Worm (Caenorhabditis elegans) whole organism, young adult: Measurements from ENCODE around the gene frm-8.

ENCODE experiments used
- B0019.2 ChIP-seq: fragments of 200-800 bp; sonication (Bioruptor generic); conservative IDR thresholded peaks from 2 replicates; pipeline ENCODE4 v1.3.6; 2022; ENCODE audit warnings: missing genetic modification reagents, missing genetic modification characterization, missing compliant biosample characterization
- B0035.1 ChIP-seq: sonication (generic microtip); optimal IDR thresholded peaks from 2 replicates; lab custom pipeline; 2016; ENCODE audit warnings: missing genetic modification characterization, mild to moderate bottlenecking, missing compliant biosample characterization, missing genotype, missing genetic modification reagents
- B0261.1 ChIP-seq: sonication (generic microtip); optimal IDR thresholded peaks from 2 replicates; lab custom pipeline; 2016; ENCODE audit warnings: mild to moderate bottlenecking, missing genetic modification characterization, moderate library complexity, missing compliant biosample characterization
- C06A6.2 ChIP-seq: fragments of 200-800 bp; sonication (Bioruptor generic); conservative IDR thresholded peaks from 2 replicates; pipeline ENCODE4 v1.3.6; 2022; ENCODE audit warnings: missing genetic modification characterization, missing compliant biosample characterization
- C17E4.6 ChIP-seq: fragments of 200-800 bp; sonication (Bioruptor generic); IDR thresholded peaks from 2 replicates; pipeline ENCODE4 v1.3.6; 2022; ENCODE audit warnings: missing genetic modification reagents, missing genetic modification characterization, missing compliant biosample characterization
- F10E7.11 ChIP-seq: sonication (generic microtip); optimal IDR thresholded peaks from 2 replicates; lab custom pipeline; 2017; ENCODE audit warnings: mild to moderate bottlenecking, missing genetic modification characterization, moderate library complexity, missing compliant biosample characterization
- F33H1.4 ChIP-seq: fragments of 200-800 bp; sonication (Bioruptor generic); IDR thresholded peaks from 2 replicates; pipeline ENCODE4 v1.3.6; 2022; ENCODE audit warnings: missing genetic modification reagents, missing genetic modification characterization, missing compliant biosample characterization
- F49E8.2 ChIP-seq: sonication (generic microtip); optimal IDR thresholded peaks from 3 replicates; lab custom pipeline; 2017; ENCODE audit warnings: missing genetic modification characterization, mild to moderate bottlenecking, missing compliant biosample characterization, antibody characterized with exemption, moderate library complexity; ENCODE audit not compliant: insufficient read depth
- F57A8.1 ChIP-seq: fragments of 200-800 bp; sonication (Bioruptor generic); optimal IDR thresholded peaks from 2 replicates; lab custom pipeline; 2018; ENCODE audit warnings: mild to moderate bottlenecking, missing genetic modification characterization, moderate library complexity, missing compliant biosample characterization
- Y53F4B.3 ChIP-seq: fragments of 200-800 bp; sonication (Bioruptor generic); IDR thresholded peaks from 2 replicates; pipeline ENCODE4 v1.3.6; 2022; ENCODE audit warnings: missing genetic modification reagents, missing genetic modification characterization, missing compliant biosample characterization
- Y95B8A.8 ChIP-seq: fragments of 200-800 bp; sonication (Bioruptor generic); IDR thresholded peaks from 2 replicates; pipeline ENCODE4 v1.3.6; 2022; ENCODE audit warnings: missing genetic modification reagents, missing genetic modification characterization, missing compliant biosample characterization
- aptf-2 ChIP-seq: fragments of 200-800 bp; sonication (Bioruptor generic); conservative IDR thresholded peaks from 2 replicates; pipeline ENCODE4 v1.3.6; 2022; ENCODE audit warnings: missing genetic modification reagents, missing genetic modification characterization, missing compliant biosample characterization
- attf-3 ChIP-seq: fragments of 200-800 bp; sonication (Bioruptor generic); conservative IDR thresholded peaks from 2 replicates; pipeline ENCODE4 v1.3.6; 2022; ENCODE audit warnings: missing genetic modification reagents, missing genetic modification characterization, missing compliant biosample characterization
- attf-6 ChIP-seq: fragments of 200-800 bp; sonication (Bioruptor generic); IDR thresholded peaks from 2 replicates; pipeline ENCODE4 v1.3.6; 2022; ENCODE audit warnings: missing genetic modification reagents, missing genetic modification characterization, missing compliant biosample characterization
- ccch-3 ChIP-seq: fragments of 200-800 bp; sonication (Bioruptor generic); optimal IDR thresholded peaks from 2 replicates; lab custom pipeline; 2018; ENCODE audit warnings: mild to moderate bottlenecking, missing genetic modification characterization, missing compliant biosample characterization
- cebp-1 ChIP-seq, 2 experiments: fragments of 200-800 bp in 1 of 2; sonication (Bioruptor generic) in 1 of 2; sonication (generic microtip) in 1 of 2; IDR thresholded peaks in 1 of 2; optimal IDR thresholded peaks in 1 of 2; 2 replicates each; pipeline versions ENCODE4 v1.3.6 to Lab custom; 2017 to 2022; ENCODE audit warnings: missing compliant biosample characterization in 2 of 2, missing genetic modification characterization in 2 of 2, mild to moderate bottlenecking in 1 of 2, missing genetic modification reagents in 1 of 2, moderate library complexity in 1 of 2
- ceh-40 ChIP-seq: fragments of 200-800 bp; sonication (Bioruptor generic); IDR thresholded peaks from 2 replicates; pipeline ENCODE4 v1.3.6; 2022; ENCODE audit warnings: missing genetic modification characterization, missing compliant biosample characterization
- ceh-79 ChIP-seq: sonication (generic microtip); optimal IDR thresholded peaks from 2 replicates; lab custom pipeline; 2017; ENCODE audit warnings: mild to moderate bottlenecking, missing genetic modification characterization, missing compliant biosample characterization
- chd-7 ChIP-seq: sonication (generic microtip); optimal IDR thresholded peaks from 2 replicates; lab custom pipeline; 2016; ENCODE audit warnings: mild to moderate bottlenecking, missing genetic modification characterization, moderate library complexity, missing compliant biosample characterization
- dox-1 ChIP-seq: fragments of 200-800 bp; sonication (Bioruptor generic); IDR thresholded peaks from 2 replicates; pipeline ENCODE4 v1.3.6; 2022; ENCODE audit warnings: missing genetic modification reagents, missing genetic modification characterization, missing compliant biosample characterization
- efl-1 ChIP-seq: fragments of 150-350 bp; optimal IDR thresholded peaks from 2 replicates; lab custom pipeline; 2014; ENCODE audit warnings: missing biosample characterization, missing genetic modification reagents, missing genetic modification characterization
- egrh-3 ChIP-seq: fragments of 200-800 bp; sonication (Bioruptor generic); IDR thresholded peaks from 2 replicates; pipeline ENCODE4 v1.3.6; 2022; ENCODE audit warnings: missing genetic modification reagents, missing genetic modification characterization, missing compliant biosample characterization
- gei-17 ChIP-seq: fragments of 200-800 bp; sonication (Bioruptor generic); optimal IDR thresholded peaks from 2 replicates; lab custom pipeline; 2018; ENCODE audit warnings: mild to moderate bottlenecking, missing genetic modification characterization, missing compliant biosample characterization
- hlh-12 ChIP-seq: sonication (generic microtip); optimal IDR thresholded peaks from 2 replicates; lab custom pipeline; 2016; ENCODE audit warnings: missing genetic modification characterization, missing compliant biosample characterization
- hlh-26 ChIP-seq: fragments of 200-800 bp; sonication (Bioruptor generic); conservative IDR thresholded peaks from 2 replicates; pipeline ENCODE4 v1.3.6; 2022; ENCODE audit warnings: missing genetic modification reagents, missing genetic modification characterization, missing compliant biosample characterization
- hmg-1.2 ChIP-seq: fragments of 200-800 bp; sonication (Bioruptor generic); IDR thresholded peaks from 2 replicates; pipeline ENCODE4 v1.3.6; 2022; ENCODE audit warnings: missing genetic modification reagents, missing genetic modification characterization, missing compliant biosample characterization
- let-607 ChIP-seq, 2 experiments: fragments of 200-800 bp in 1 of 2; sonication (Bioruptor generic) in 1 of 2; sonication (generic microtip) in 1 of 2; optimal IDR thresholded peaks; 2 replicates each; lab custom pipeline; 2016 to 2018; ENCODE audit warnings: mild to moderate bottlenecking in 2 of 2, missing compliant biosample characterization in 2 of 2, missing genetic modification characterization in 2 of 2, moderate library complexity in 2 of 2, missing genotype in 1 of 2
- lin-35 ChIP-seq, 3 experiments: fragments of 150-350 bp in 2 of 3; sonication (generic microtip) in 1 of 3; optimal IDR thresholded peaks; 2 replicates each; lab custom pipeline; 2014 to 2018; ENCODE audit warnings: missing biosample characterization in 3 of 3, missing genetic modification characterization in 3 of 3, missing genetic modification reagents in 3 of 3
- lsl-1 ChIP-seq: fragments of 200-800 bp; sonication (Bioruptor generic); optimal IDR thresholded peaks from 2 replicates; lab custom pipeline; 2018; ENCODE audit warnings: mild to moderate bottlenecking, missing genetic modification characterization, moderate library complexity, missing compliant biosample characterization
- madf-6 ChIP-seq: fragments of 200-800 bp; sonication (Bioruptor generic); IDR thresholded peaks from 2 replicates; pipeline ENCODE4 v1.3.6; 2022; ENCODE audit warnings: missing genetic modification reagents, missing genetic modification characterization, missing compliant biosample characterization
- mcd-1 ChIP-seq: fragments of 200-800 bp; sonication (Bioruptor generic); IDR thresholded peaks from 2 replicates; pipeline ENCODE4 v1.3.6; 2022; ENCODE audit warnings: missing genetic modification reagents, missing genetic modification characterization, missing compliant biosample characterization
- mel-28 ChIP-seq: sonication (generic microtip); optimal IDR thresholded peaks from 2 replicates; lab custom pipeline; 2016; ENCODE audit warnings: borderline replicate concordance, mild to moderate bottlenecking, missing genetic modification characterization, missing compliant biosample characterization
- nhr-80 ChIP-seq: sonication (generic microtip); optimal IDR thresholded peaks from 2 replicates; lab custom pipeline; 2016; ENCODE audit warnings: missing genetic modification characterization, missing compliant biosample characterization
- pbrm-1 ChIP-seq: fragments of 200-800 bp; sonication (Bioruptor generic); IDR thresholded peaks from 2 replicates; pipeline ENCODE4 v1.3.6; 2022; ENCODE audit warnings: missing genetic modification reagents, missing genetic modification characterization, missing compliant biosample characterization
- rcor-1 ChIP-seq: fragments of 200-800 bp; sonication (Bioruptor generic); IDR thresholded peaks from 2 replicates; pipeline ENCODE4 v1.3.6; 2022; ENCODE audit warnings: missing genetic modification reagents, missing genetic modification characterization, missing compliant biosample characterization
- rpc-1 ChIP-seq, 2 experiments: fragments of 150-350 bp in 1 of 2; sonication (generic microtip) in 1 of 2; optimal IDR thresholded peaks; 2 replicates each; lab custom pipeline; 2014 to 2018; ENCODE audit warnings: missing biosample characterization in 1 of 2, missing genetic modification characterization in 1 of 2, missing genetic modification reagents in 1 of 2, missing genotype in 1 of 2
- sea-2 ChIP-seq: fragments of 200-800 bp; sonication (Bioruptor generic); IDR thresholded peaks from 2 replicates; pipeline ENCODE4 v1.3.6; 2022; ENCODE audit warnings: missing genetic modification characterization, missing compliant biosample characterization
- snpc-1.3 ChIP-seq: sonication (generic microtip); optimal IDR thresholded peaks from 2 replicates; lab custom pipeline; 2017; ENCODE audit warnings: missing genetic modification characterization, mild to moderate bottlenecking, missing compliant biosample characterization, antibody characterized with exemption, moderate library complexity, missing genotype, missing genetic modification reagents; ENCODE audit not compliant: insufficient read depth
- snpc-3.4 ChIP-seq: sonication (generic microtip); optimal IDR thresholded peaks from 2 replicates; lab custom pipeline; 2017; ENCODE audit warnings: missing genetic modification characterization, mild to moderate bottlenecking, missing compliant biosample characterization, antibody characterized with exemption, moderate library complexity, missing genotype, missing genetic modification reagents
- snpc-4 ChIP-seq, 5 experiments: fragments of 150-350 bp in 1 of 5; sonication (generic microtip) in 4 of 5; optimal IDR thresholded peaks; 2 replicates each; lab custom pipeline; 2014 to 2018; ENCODE audit warnings: missing genetic modification characterization in 5 of 5, missing biosample characterization in 3 of 5, antibody characterized with exemption in 2 of 5, mild to moderate bottlenecking in 2 of 5, missing compliant biosample characterization in 2 of 5, missing genotype in 2 of 5, moderate library complexity in 2 of 5, missing genetic modification reagents in 1 of 5
- unc-130 ChIP-seq: sonication (generic microtip); optimal IDR thresholded peaks from 2 replicates; lab custom pipeline; 2016; ENCODE audit warnings: missing genetic modification reagents, missing genetic modification characterization, missing compliant biosample characterization
- xnd-1 ChIP-seq: sonication (generic microtip); optimal IDR thresholded peaks from 2 replicates; lab custom pipeline; 2016; ENCODE audit warnings: missing genotype, missing genetic modification reagents, missing genetic modification characterization, missing compliant biosample characterization
- zim-3 ChIP-seq: sonication (generic microtip); optimal IDR thresholded peaks from 2 replicates; lab custom pipeline; 2017; ENCODE audit warnings: mild to moderate bottlenecking, missing genetic modification characterization, moderate library complexity, missing compliant biosample characterization
- ztf-18 ChIP-seq: sonication (generic microtip); optimal IDR thresholded peaks from 2 replicates; lab custom pipeline; 2016; ENCODE audit warnings: missing genotype, mild to moderate bottlenecking, missing genetic modification characterization, missing compliant biosample characterization
- ztf-25 ChIP-seq: fragments of 200-800 bp; sonication (Bioruptor generic); IDR thresholded peaks from 2 replicates; pipeline ENCODE4 v1.3.6; 2022; ENCODE audit warnings: missing genetic modification reagents, missing genetic modification characterization, missing compliant biosample characterization

Gene frm-8

ce11 chrIII:3174985-3175384 is 44.0 kb downstream of the frm-8 start, which contains the start of gene R148.3:
Gene R148.3 (plus strand): TSS chrIII:3175331.
- TF ChIP-seq hlh-12 (tag; lab: Kevin White, UChicago), result no peak
- TF ChIP-seq ceh-40 (GFP tag; lab: Robert Waterston, UW), result no peak
- TF ChIP-seq let-607 (tag; optimal IDR thresholded peaks at IDR 0.05; lab: Kevin White, UChicago), result peak; percentile 92 to 96
- TF ChIP-seq hlh-26, result no peak
- peak in 1 of 3 experiments; percentile 28 for TF ChIP-seq lin-35 (GFP tag; optimal IDR thresholded peaks at IDR 0.05; lab: Kevin White, UChicago)
- peak; percentile 49 for TF ChIP-seq F33H1.4 (GFP tag; lab: Robert Waterston, UW)
- TF ChIP-seq F49E8.2 (tag; lab: Kevin White, UChicago), result peak; percentile 41
- no peak for TF ChIP-seq Y95B8A.8 (GFP tag; lab: Robert Waterston, UW)
- no peak for TF ChIP-seq ztf-25 (GFP tag; lab: Robert Waterston, UW)
- no peak for TF ChIP-seq B0261.1 (tag; lab: Kevin White, UChicago)
- TF ChIP-seq C17E4.6 (GFP tag; lab: Robert Waterston, UW), result no peak
- TF ChIP-seq B0035.1, result no peak
- TF ChIP-seq chd-7 (tag; lab: Kevin White, UChicago), result no peak
- peak; percentile 31; the same call in 1 of the 2 replicates for TF ChIP-seq hmg-1.2 (GFP tag; lab: Robert Waterston, UW)
- TF ChIP-seq Y53F4B.3 (GFP tag; lab: Robert Waterston, UW), result no peak
- peak; percentile 28; the same call in 1 of the 2 replicates for TF ChIP-seq dox-1
- TF ChIP-seq cebp-1 (GFP tag; IDR thresholded peaks at IDR 0.05; lab: Robert Waterston, UW), result no peak
- peak; percentile 38 for TF ChIP-seq cebp-1 (tag; optimal IDR thresholded peaks at IDR 0.05; lab: Kevin White, UChicago)
- no peak for TF ChIP-seq zim-3
- TF ChIP-seq snpc-1.3 (tag; lab: Kevin White, UChicago), result peak; percentile 81
- TF ChIP-seq attf-3 (GFP tag; lab: Robert Waterston, UW), result no peak
- peak; percentile 7 for TF ChIP-seq unc-130 (GFP tag; lab: Kevin White, UChicago)
- TF ChIP-seq mel-28 (tag; lab: Kevin White, UChicago), result no peak
- peak; percentile 48 for TF ChIP-seq snpc-3.4 (tag; lab: Kevin White, UChicago)
- no peak for TF ChIP-seq attf-6
- TF ChIP-seq pbrm-1 (GFP tag; lab: Robert Waterston, UW), result peak; percentile 44; the same call in 1 of the 2 replicates
- TF ChIP-seq sea-2 (GFP tag; lab: Robert Waterston, UW), result no peak
- no peak for TF ChIP-seq ceh-79
- peak; percentile 27 for TF ChIP-seq rpc-1 (optimal IDR thresholded peaks at IDR 0.05; lab: Kevin White, UChicago)
- TF ChIP-seq rpc-1 (tag; optimal IDR thresholded peaks at IDR 0.05; lab: Kevin White, UChicago), result no peak
- TF ChIP-seq aptf-2, result no peak
- TF ChIP-seq mcd-1 (GFP tag; lab: Robert Waterston, UW), result peak; percentile 58
- TF ChIP-seq F10E7.11, result no peak
- TF ChIP-seq rcor-1, result 0 out of 2 replicates have a peak, but pooled peaks have one; percentile 15
- peak; percentile 75 for TF ChIP-seq C06A6.2 (GFP tag; lab: Robert Waterston, UW)
- no peak for TF ChIP-seq gei-17 (GFP tag; lab: Kevin White, UChicago)
- peak; percentile 45 for TF ChIP-seq xnd-1 (tag; lab: Kevin White, UChicago)
- 0 out of 2 replicates have a peak, but pooled peaks have one; percentile 30 for TF ChIP-seq B0019.2 (GFP tag; lab: Robert Waterston, UW)
- TF ChIP-seq lsl-1 (GFP tag; lab: Kevin White, UChicago), result peak; percentile 32
- TF ChIP-seq ccch-3 (GFP tag; lab: Kevin White, UChicago), result no peak
- no peak for TF ChIP-seq snpc-4 (GFP tag; optimal IDR thresholded peaks at IDR 0.05; lab: Kevin White, UChicago)
- TF ChIP-seq snpc-4 (tag; optimal IDR thresholded peaks at IDR 0.05; lab: Kevin White, UChicago), result peak in 2 of 4 experiments; percentile 22 to 29
- no peak for TF ChIP-seq egrh-3
- TF ChIP-seq efl-1 (GFP tag; lab: Kevin White, UChicago), result no peak
- no peak for TF ChIP-seq F57A8.1 (GFP tag; lab: Kevin White, UChicago)
- TF ChIP-seq nhr-80 (tag; lab: Kevin White, UChicago), result no peak
- TF ChIP-seq madf-6 (GFP tag; lab: Robert Waterston, UW), result peak; percentile 65
- TF ChIP-seq ztf-18, result peak; percentile 73
